Fruit fly (Drosophila melanogaster): ENCODE results near the gene CG31269.

DNA sequence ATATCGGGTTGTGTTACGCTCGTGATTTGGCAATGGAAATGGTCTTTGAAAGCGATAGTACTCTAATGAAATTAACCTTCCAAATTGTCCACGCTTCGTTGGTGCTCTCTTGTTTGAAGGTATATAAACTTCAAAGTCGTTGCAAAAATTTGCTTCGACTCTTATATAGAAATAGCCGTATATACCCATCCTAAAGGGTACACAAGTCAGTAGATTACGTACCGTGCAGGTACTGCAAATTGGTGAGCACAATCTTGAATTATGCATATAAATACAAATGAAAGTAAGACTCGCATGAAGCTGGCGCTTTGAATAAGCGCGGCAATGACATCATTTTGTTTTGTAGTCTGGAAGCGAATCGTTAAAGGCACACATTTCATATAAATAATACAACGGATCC is 10.7 kb upstream of the CG31269 start:
- no peak for TF ChIP-seq CG8478 (optimal IDR thresholded peaks at IDR 0.05)
- no peak for TF ChIP-seq CTCF (optimal IDR thresholded peaks at IDR 0.05)

Data from S2 (cell line).